Worm (Caenorhabditis elegans) whole organism, L1 larva: Measurements from ENCODE around the gene C09G9.3.

Experiments used
- egl-27 ChIP-seq, 2 experiments: fragments of 150-350 bp in 1 of 2; sonication (generic microtip); optimal IDR thresholded peaks; 3 replicates each; lab custom pipeline; 2017 to 2018; ENCODE audit warnings: missing biosample characterization in 2 of 2, missing genetic modification characterization in 2 of 2, missing genetic modification reagents in 2 of 2
- lsy-2 ChIP-seq, 2 experiments: fragments of 150-350 bp; optimal IDR thresholded peaks; 2 replicates each; lab custom pipeline; 2014; ENCODE audit warnings: missing biosample characterization in 2 of 2, missing genetic modification characterization in 2 of 2
- snu-23 ChIP-seq: sonication (generic microtip); optimal IDR thresholded peaks from 2 replicates; lab custom pipeline; 2016; ENCODE audit warnings: missing genetic modification characterization, missing compliant biosample characterization
- zag-1 ChIP-seq: fragments of 150-350 bp; optimal IDR thresholded peaks from 2 replicates; lab custom pipeline; 2014; ENCODE audit warnings: missing biosample characterization, missing genetic modification characterization

ce11 chrIV:8845922-8846321 is 26.9 kb downstream of the C09G9.3 start:
- TF ChIP-seq snu-23 (GFP tag; lab: Kevin White, UChicago) (no peak), egl-27 (tag; optimal IDR thresholded peaks at IDR 0.05; lab: Kevin White, UChicago) (no peak), lsy-2 (tag; optimal IDR thresholded peaks at IDR 0.05; lab: Kevin White, UChicago) (no peak), zag-1 (tag; lab: Kevin White, UChicago) (no peak)
